Fruit fly (Drosophila melanogaster) whole organism, adult: Measurements from ENCODE around the gene DCTN5-p25.

ENCODE experiments used
- CG11617 ChIP-seq: fragments of 200-800 bp; sonication (Bioruptor generic); optimal IDR thresholded peaks from 2 replicates; lab custom pipeline; 2017; ENCODE audit warnings: mild to moderate bottlenecking, missing biosample characterization, missing genetic modification reagents, missing genetic modification characterization
- CG12768 ChIP-seq: fragments of 200-800 bp; sonication (Bioruptor generic); optimal IDR thresholded peaks from 2 replicates; lab custom pipeline; 2017; ENCODE audit warnings: missing biosample characterization, missing genetic modification characterization, mild to moderate bottlenecking, moderate library complexity, missing genetic modification reagents
- CG14711 ChIP-seq: fragments of 200-800 bp; sonication (Bioruptor generic); optimal IDR thresholded peaks from 2 replicates; lab custom pipeline; 2018; ENCODE audit warnings: missing biosample characterization, mild to moderate bottlenecking, missing genetic modification characterization, moderate library complexity
- CG1620 ChIP-seq: fragments of 200-800 bp; sonication (Bioruptor generic); optimal IDR thresholded peaks from 2 replicates; lab custom pipeline; 2016; ENCODE audit warnings: missing biosample characterization, missing genetic modification characterization
- CG33017 ChIP-seq: fragments of 200-800 bp; sonication (Bioruptor generic); optimal IDR thresholded peaks from 2 replicates; lab custom pipeline; 2018; ENCODE audit warnings: missing biosample characterization, mild to moderate bottlenecking, missing genetic modification characterization, moderate library complexity
- CG5204 ChIP-seq: fragments of 200-800 bp; sonication (Bioruptor generic); optimal IDR thresholded peaks from 2 replicates; lab custom pipeline; 2016; ENCODE audit warnings: missing biosample characterization, missing genetic modification characterization
- CG7045 ChIP-seq: fragments of 200-800 bp; sonication (Bioruptor generic); optimal IDR thresholded peaks from 2 replicates; lab custom pipeline; 2017; ENCODE audit warnings: missing biosample characterization, mild to moderate bottlenecking, missing genetic modification characterization
- CG7101 ChIP-seq: fragments of 200-800 bp; sonication (Bioruptor generic); optimal IDR thresholded peaks from 2 replicates; lab custom pipeline; 2018; ENCODE audit warnings: missing biosample characterization, mild to moderate bottlenecking, missing genetic modification characterization, moderate library complexity
- Clk ChIP-seq: fragments of 200-800 bp; sonication (Bioruptor generic); optimal IDR thresholded peaks from 2 replicates; lab custom pipeline; 2017; ENCODE audit warnings: missing biosample characterization, missing genetic modification characterization
- Crg-1 ChIP-seq: fragments of 200-800 bp; sonication (Bioruptor generic); optimal IDR thresholded peaks from 2 replicates; lab custom pipeline; 2016; ENCODE audit warnings: missing biosample characterization, missing genetic modification characterization
- Hr96 ChIP-seq: fragments of 200-800 bp; sonication (Bioruptor generic); optimal IDR thresholded peaks from 2 replicates; lab custom pipeline; 2016; ENCODE audit warnings: missing biosample characterization, missing genetic modification characterization
- Mnt ChIP-seq: fragments of 200-800 bp; sonication (Bioruptor generic); optimal IDR thresholded peaks from 2 replicates; lab custom pipeline; 2016; ENCODE audit warnings: missing biosample characterization, mild to moderate bottlenecking, missing genetic modification characterization
- bab1 ChIP-seq: fragments of 200-800 bp; sonication (Bioruptor generic); optimal IDR thresholded peaks from 3 replicates; lab custom pipeline; 2019; ENCODE audit warnings: missing biosample characterization, mild to moderate bottlenecking, missing genetic modification characterization, moderate library complexity
- cic ChIP-seq: fragments of 200-800 bp; sonication (Bioruptor generic); optimal IDR thresholded peaks from 2 replicates; lab custom pipeline; 2017; ENCODE audit warnings: missing biosample characterization, mild to moderate bottlenecking, missing genetic modification characterization, moderate library complexity
- cnc ChIP-seq, 2 experiments: fragments of >200 bp; optimal IDR thresholded peaks; 2 replicates each; lab custom pipeline; 2017
- kay ChIP-seq: fragments of 200-800 bp; sonication (Bioruptor generic); peaks from one replicate; lab custom pipeline; 2016; ENCODE audit warnings: missing biosample characterization, missing genetic modification characterization, borderline replicate concordance
- ovo ChIP-seq: fragments of 200-800 bp; sonication (Bioruptor generic); optimal IDR thresholded peaks from 2 replicates; lab custom pipeline; 2016; ENCODE audit warnings: missing biosample characterization, missing genetic modification characterization
- pad ChIP-seq: fragments of 200-800 bp; sonication (Bioruptor generic); optimal IDR thresholded peaks from 3 replicates; lab custom pipeline; 2017; ENCODE audit warnings: missing biosample characterization, missing genetic modification characterization, mild to moderate bottlenecking, moderate library complexity, missing genetic modification reagents
- tj ChIP-seq: fragments of 200-800 bp; sonication (Bioruptor generic); optimal IDR thresholded peaks from 3 replicates; lab custom pipeline; 2017; ENCODE audit warnings: missing biosample characterization, mild to moderate bottlenecking, missing genetic modification characterization, moderate library complexity
- toe ChIP-seq: fragments of 200-800 bp; sonication (Bioruptor generic); optimal IDR thresholded peaks from 2 replicates; lab custom pipeline; 2016; ENCODE audit warnings: missing biosample characterization, missing genetic modification characterization

Gene DCTN5-p25

dm6 chr2L:15011779-15012178, 6.2 kb downstream of the DCTN5-p25 start:
- TF ChIP-seq CG14711 (no peak), CG33017 (tag; lab: Kevin White, UChicago) (no peak), Crg-1 (GFP tag; lab: Kevin White, UChicago) (no peak), Hr96 (GFP tag; lab: Kevin White, UChicago) (no peak), cnc (optimal IDR thresholded peaks at IDR 0.05; lab: Kevin White, UChicago) (no peak), Clk (no peak), CG12768 (GFP tag; lab: Kevin White, UChicago) (no peak), tj (no peak), pad (GFP tag; lab: Kevin White, UChicago) (no peak), CG1620 (no peak), kay (GFP tag; lab: Kevin White, UChicago) (no peak), cic (GFP tag; lab: Kevin White, UChicago) (no peak), CG5204 (GFP tag; lab: Kevin White, UChicago) (no peak), Mnt (GFP tag; lab: Kevin White, UChicago) (no peak)

DNA sequence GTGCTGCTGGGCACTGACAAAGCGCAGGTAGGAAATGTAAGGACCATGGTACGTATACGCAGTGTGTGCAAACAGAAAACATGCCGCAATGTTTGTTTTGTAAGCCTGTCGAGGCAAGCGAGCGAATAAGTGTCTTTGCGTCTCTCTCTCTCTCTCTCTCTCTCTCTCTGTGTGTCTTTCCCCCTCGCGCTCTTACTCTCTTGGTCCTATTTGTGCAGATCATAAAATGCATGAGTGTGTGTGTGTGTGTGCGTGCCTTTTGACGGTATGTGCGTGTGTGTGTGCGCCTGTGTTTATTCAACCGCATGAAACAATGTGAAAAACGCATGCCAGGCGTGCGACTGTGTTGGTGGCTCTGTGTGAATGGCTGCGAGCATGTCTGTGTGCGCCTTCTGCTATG, 8.0 kb downstream of the DCTN5-p25 start:
- TF ChIP-seq Clk (no peak), cic (GFP tag; lab: Kevin White, UChicago) (peak; percentile 13), kay (GFP tag; lab: Kevin White, UChicago) (no peak), Crg-1 (GFP tag; lab: Kevin White, UChicago) (no peak), CG7101 (tag; lab: Kevin White, UChicago) (no peak), Hr96 (GFP tag; lab: Kevin White, UChicago) (peak; percentile 2), CG14711 (no peak), ovo (no peak), CG1620 (no peak), pad (GFP tag; lab: Kevin White, UChicago) (no peak)

dm6 chr2L:15016031-15016430, 10.5 kb downstream of the DCTN5-p25 start, which contains the start of gene GABA-B-R1:
TSS of gene GABA-B-R1 (plus strand) at chr2L:15016331.
- TF ChIP-seq toe (GFP tag; lab: Kevin White, UChicago) (no peak), tj (no peak), Mnt (GFP tag; lab: Kevin White, UChicago) (no peak), CG11617 (no peak), CG7101 (tag; lab: Kevin White, UChicago) (no peak), CG1620 (no peak), CG12768 (GFP tag; lab: Kevin White, UChicago) (no peak), CG5204 (GFP tag; lab: Kevin White, UChicago) (no peak), Hr96 (GFP tag; lab: Kevin White, UChicago) (no peak), CG14711 (no peak), Clk (no peak), cic (GFP tag; lab: Kevin White, UChicago) (no peak), bab1 (GFP tag; lab: Kevin White, UChicago) (no peak), cnc (optimal IDR thresholded peaks at IDR 0.05; lab: Kevin White, UChicago) (no peak), CG33017 (tag; lab: Kevin White, UChicago) (no peak), ovo (no peak), Crg-1 (GFP tag; lab: Kevin White, UChicago) (no peak), pad (GFP tag; lab: Kevin White, UChicago) (no peak), CG7045 (GFP tag; lab: Kevin White, UChicago) (no peak), kay (GFP tag; lab: Kevin White, UChicago) (no peak)

DNA sequence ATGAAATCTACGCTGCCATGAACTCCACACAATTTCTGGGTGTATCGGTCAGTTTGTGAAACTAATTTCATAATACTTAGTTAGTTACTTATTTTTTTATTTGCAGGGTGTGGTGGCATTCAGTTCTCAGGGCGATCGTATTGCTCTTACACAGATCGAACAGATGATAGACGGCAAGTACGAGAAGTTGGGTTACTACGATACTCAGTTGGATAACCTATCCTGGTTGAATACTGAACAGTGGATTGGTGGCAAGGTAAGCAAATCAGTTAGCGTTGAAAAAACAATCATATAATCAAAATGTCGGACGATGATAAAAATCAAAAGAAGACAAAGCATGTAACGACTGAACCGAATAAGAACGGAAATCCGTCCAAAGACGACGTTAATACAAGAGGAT, 21.0 kb downstream of the DCTN5-p25 start, which contains the start of gene CG33310:
Gene CG33310, plus strand, starts transcription at position 301 of the 400 bp plus-strand sequence.
- no peak for TF ChIP-seq CG14711
- no peak for TF ChIP-seq CG12768 (GFP tag; lab: Kevin White, UChicago)
- no peak for TF ChIP-seq cic (GFP tag; lab: Kevin White, UChicago)
- no peak for TF ChIP-seq pad (GFP tag; lab: Kevin White, UChicago)
- TF ChIP-seq Crg-1 (GFP tag; lab: Kevin White, UChicago) = no peak
- no peak for TF ChIP-seq tj
- no peak for TF ChIP-seq Hr96 (GFP tag; lab: Kevin White, UChicago)
- no peak for TF ChIP-seq bab1 (GFP tag; lab: Kevin White, UChicago)
- TF ChIP-seq CG1620 = no peak
- no peak for TF ChIP-seq ovo
- no peak for TF ChIP-seq CG33017 (tag; lab: Kevin White, UChicago)

DNA sequence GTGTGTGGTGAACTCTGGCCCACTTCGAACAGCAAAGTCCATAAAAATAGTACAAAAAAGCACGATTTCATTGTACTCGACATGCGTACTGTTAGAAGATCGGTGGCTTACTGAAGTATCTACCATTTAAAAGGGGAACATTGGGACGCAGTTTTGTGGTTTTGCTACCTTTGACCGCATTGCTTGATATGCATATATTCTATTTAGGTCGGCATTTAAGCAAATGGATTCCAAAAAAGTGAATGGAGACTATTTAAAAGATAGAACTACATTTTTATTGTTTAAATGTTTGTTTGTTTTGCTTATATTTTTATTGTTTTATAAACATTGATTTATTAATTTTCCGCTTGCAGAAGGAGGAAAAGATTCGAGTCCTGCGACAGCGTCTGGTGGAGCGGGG, 26.1 kb downstream of the DCTN5-p25 start, which contains the start of gene CG31832:
Gene CG31832, minus strand, starts transcription at position 101 of the 400 bp plus-strand sequence.
- TF ChIP-seq kay (GFP tag; lab: Kevin White, UChicago) = peak; percentile 20
- TF ChIP-seq tj = no peak
- no peak for TF ChIP-seq toe (GFP tag; lab: Kevin White, UChicago)

DNA sequence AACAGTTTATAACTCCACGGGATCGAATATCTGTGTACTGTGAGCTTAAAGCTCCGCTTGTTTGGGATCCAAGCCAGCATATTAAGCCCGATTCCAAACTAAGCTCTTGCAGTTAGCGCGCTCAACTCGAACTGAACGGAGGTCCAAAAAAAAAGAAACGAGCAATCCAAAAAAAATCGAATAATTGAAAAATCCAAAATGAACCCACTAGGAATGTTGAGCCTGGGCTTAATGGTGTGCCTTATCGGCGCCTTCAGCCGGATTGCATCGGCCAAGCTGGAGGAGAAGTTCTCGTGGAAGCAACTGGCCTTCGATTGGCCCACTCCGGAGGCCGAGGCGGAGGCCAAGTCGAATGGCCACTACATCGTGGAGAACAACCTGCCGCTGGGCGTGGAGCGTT, 29.8 kb downstream of the DCTN5-p25 start, which contains the start of gene yellow-c:
Gene yellow-c, plus strand, starts transcription at position 29 of the 400 bp plus-strand sequence.
- TF ChIP-seq CG7045 (GFP tag; lab: Kevin White, UChicago) (no peak), CG33017 (tag; lab: Kevin White, UChicago) (no peak), CG11617 (no peak), ovo (no peak), CG14711 (no peak), cic (GFP tag; lab: Kevin White, UChicago) (no peak), kay (GFP tag; lab: Kevin White, UChicago) (no peak), CG1620 (no peak), CG5204 (GFP tag; lab: Kevin White, UChicago) (no peak), tj (no peak), pad (GFP tag; lab: Kevin White, UChicago) (no peak), cnc (optimal IDR thresholded peaks at IDR 0.05; lab: Kevin White, UChicago) (no peak), Mnt (GFP tag; lab: Kevin White, UChicago) (no peak), Hr96 (GFP tag; lab: Kevin White, UChicago) (no peak), Clk (no peak), CG7101 (tag; lab: Kevin White, UChicago) (no peak), CG12768 (GFP tag; lab: Kevin White, UChicago) (no peak), toe (GFP tag; lab: Kevin White, UChicago) (no peak)
